Worm (Caenorhabditis elegans) whole organism, late embryonic: Measurements from ENCODE around the gene clec-22.

Experiments
- hlh-8 ChIP-seq: sonication (generic microtip); optimal IDR thresholded peaks from 2 replicates; lab custom pipeline; 2016; ENCODE audit warnings: missing genotype, missing genetic modification characterization, missing compliant biosample characterization
- nfya-1 ChIP-seq: sonication (generic microtip); optimal IDR thresholded peaks from 2 replicates; lab custom pipeline; 2017; ENCODE audit warnings: missing genetic modification characterization, mild to moderate bottlenecking, missing compliant biosample characterization, antibody characterized with exemption, moderate library complexity
- rnt-1 ChIP-seq: sonication (generic microtip); optimal IDR thresholded peaks from 2 replicates; lab custom pipeline; 2016; ENCODE audit warnings: missing genetic modification characterization, missing compliant biosample characterization
- unc-86 ChIP-seq: sonication (generic microtip); optimal IDR thresholded peaks from 2 replicates; lab custom pipeline; 2016; ENCODE audit warnings: missing genetic modification characterization, missing compliant biosample characterization

ce11 chrV:16821270-16821737 is 36.9 kb upstream of the clec-22 start, which contains the start of gene T20B3.14:
- no peak for TF ChIP-seq nfya-1 (tag; lab: Kevin White, UChicago)
- TF ChIP-seq rnt-1 (tag; lab: Kevin White, UChicago), result no peak
- no peak for TF ChIP-seq unc-86 (tag; lab: Kevin White, UChicago)
- TF ChIP-seq hlh-8 (tag; lab: Kevin White, UChicago), result no peak
